Worm (Caenorhabditis elegans) whole organism, early embryonic: ENCODE results near the gene gtf-2F1.

Experiments
- F13C5.2 ChIP-seq: sonication (generic microtip); optimal IDR thresholded peaks from 2 replicates; lab custom pipeline; 2017; ENCODE audit warnings: mild to moderate bottlenecking, missing genetic modification characterization, inconsistent platforms, missing compliant biosample characterization
- aly-1 ChIP-seq: sonication (generic microtip); optimal IDR thresholded peaks from 2 replicates; lab custom pipeline; 2016; ENCODE audit warnings: missing genetic modification characterization, missing compliant biosample characterization
- ama-1 ChIP-seq: fragments of 150-350 bp; optimal IDR thresholded peaks from 2 replicates; lab custom pipeline; 2014
- ceh-13 ChIP-seq: fragments of 200-800 bp; sonication (Bioruptor generic); optimal IDR thresholded peaks from 2 replicates; lab custom pipeline; 2018; ENCODE audit warnings: mild to moderate bottlenecking, missing genetic modification characterization, missing compliant biosample characterization
- ets-7 ChIP-seq: sonication (generic microtip); optimal IDR thresholded peaks from 2 replicates; lab custom pipeline; 2016; ENCODE audit warnings: missing genotype, missing genetic modification characterization, missing compliant biosample characterization
- flt-1 ChIP-seq: fragments of 200-800 bp; sonication (Bioruptor generic); IDR thresholded peaks from 2 replicates; pipeline ENCODE4 v1.3.6; 2022; ENCODE audit warnings: missing genetic modification characterization, missing compliant biosample characterization
- hmbx-1 ChIP-seq: sonication (generic microtip); optimal IDR thresholded peaks from 2 replicates; lab custom pipeline; 2016; ENCODE audit warnings: mild to moderate bottlenecking, missing genetic modification characterization, missing compliant biosample characterization
- hmg-4 ChIP-seq: fragments of 200-800 bp; sonication (Bioruptor generic); optimal IDR thresholded peaks from 2 replicates; lab custom pipeline; 2018; ENCODE audit warnings: mild to moderate bottlenecking, missing genetic modification characterization, missing compliant biosample characterization
- hnd-1 ChIP-seq: sonication (generic microtip); optimal IDR thresholded peaks from 2 replicates; lab custom pipeline; 2016; ENCODE audit warnings: missing genetic modification characterization, missing compliant biosample characterization
- pes-1 ChIP-seq: fragments of 200-800 bp; sonication (Bioruptor generic); IDR thresholded peaks from 2 replicates; pipeline ENCODE4 v1.3.6; 2022; ENCODE audit warnings: missing genetic modification reagents, missing genetic modification characterization, missing compliant biosample characterization
- scrt-1 ChIP-seq: fragments of 200-800 bp; sonication (Bioruptor generic); IDR thresholded peaks from 2 replicates; pipeline ENCODE4 v1.3.6; 2022; ENCODE audit warnings: missing genetic modification characterization, missing compliant biosample characterization
- sea-1 ChIP-seq: fragments of 200-800 bp; sonication (Bioruptor generic); conservative IDR thresholded peaks from 2 replicates; pipeline ENCODE4 v1.3.6; 2022; ENCODE audit warnings: missing genetic modification characterization, missing compliant biosample characterization
- tbx-11 ChIP-seq: fragments of 200-800 bp; sonication (Bioruptor generic); IDR thresholded peaks from 2 replicates; pipeline ENCODE4 v1.3.6; 2022; ENCODE audit warnings: missing genetic modification characterization, missing compliant biosample characterization
- tbx-37 ChIP-seq: fragments of 200-800 bp; sonication (Bioruptor generic); conservative IDR thresholded peaks from 2 replicates; pipeline ENCODE4 v1.3.6; 2022; ENCODE audit warnings: missing genetic modification reagents, missing genetic modification characterization, missing compliant biosample characterization

DNA sequence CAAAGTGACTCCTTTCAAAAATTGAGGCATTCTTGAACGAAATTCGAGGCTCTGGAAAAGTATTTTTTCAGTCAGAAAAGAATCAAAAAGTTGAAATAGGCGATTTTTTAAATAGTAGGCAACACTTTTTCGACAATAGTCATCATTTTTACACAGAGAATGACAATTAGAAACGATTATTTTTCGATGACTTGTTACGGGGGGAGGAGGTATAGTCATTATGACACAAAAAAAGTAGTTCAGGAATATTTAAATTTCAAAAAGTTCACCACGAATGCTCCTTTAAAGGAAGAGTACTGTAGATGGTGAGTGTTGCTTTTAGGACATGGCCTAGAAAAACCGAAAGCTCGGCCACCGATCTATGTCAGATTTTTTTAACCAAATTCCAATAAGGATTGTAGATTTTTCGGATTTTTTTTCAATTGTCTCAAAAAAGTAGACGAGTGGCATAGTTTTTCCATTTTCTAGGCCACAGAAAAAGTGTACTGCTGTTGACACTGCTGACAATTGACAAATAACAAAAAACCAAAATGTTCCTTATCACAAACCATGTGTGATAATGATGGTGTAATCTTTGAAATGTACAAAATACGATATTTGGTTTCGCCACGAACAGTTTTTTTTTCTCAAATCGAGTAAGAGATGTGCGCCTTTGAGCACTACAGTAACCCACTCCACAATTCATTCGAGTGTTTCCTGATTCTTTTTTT, 5.7 kb downstream of the gtf-2F1 start, which contains the start of gene Y52E8A.3:
- TF ChIP-seq ama-1 (lab: Kevin White, UChicago) (no peak), ets-7 (tag; lab: Kevin White, UChicago) (no peak), flt-1 (GFP tag; lab: Robert Waterston, UW) (no peak), hnd-1 (tag; lab: Kevin White, UChicago) (no peak), hmbx-1 (tag; lab: Kevin White, UChicago) (no peak), ceh-13 (GFP tag; lab: Kevin White, UChicago) (no peak), tbx-37 (GFP tag; lab: Robert Waterston, UW) (no peak), tbx-11 (no peak), scrt-1 (GFP tag; lab: Robert Waterston, UW) (no peak), F13C5.2 (no peak), hmg-4 (GFP tag; lab: Kevin White, UChicago) (no peak), aly-1 (tag; lab: Kevin White, UChicago) (no peak), sea-1 (no peak), pes-1 (GFP tag; lab: Robert Waterston, UW) (no peak)
